Fruit fly (Drosophila melanogaster): ENCODE data around the gene CG7560.
A peak's percentile ranks its signal among the peaks of the same experiment; 100 is the strongest.

The CG7560 gene

DNA sequence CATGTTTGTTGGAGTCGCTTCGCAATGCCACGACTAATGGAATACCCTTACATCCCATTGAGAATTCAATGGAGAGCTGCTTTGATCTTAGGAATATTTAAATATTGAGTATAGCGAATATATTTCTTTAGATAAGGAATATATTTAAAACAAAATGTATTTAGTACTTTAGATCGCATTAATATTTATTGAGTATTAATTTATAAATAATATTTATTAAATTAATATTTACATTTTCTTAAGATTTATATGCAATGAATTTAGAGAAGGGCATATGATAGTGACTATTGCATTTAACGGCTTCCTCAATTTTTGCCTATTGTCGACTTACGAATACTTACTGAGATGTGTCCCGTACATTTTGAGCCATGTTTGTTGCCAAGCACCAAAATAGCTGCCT is 19.2 kb downstream of the CG7560 start (continued):
- peak; percentile 47 for TF ChIP-seq CG13424 (tag; optimal IDR thresholded peaks at IDR 0.05)
- TF ChIP-seq D19A (tag; optimal IDR thresholded peaks at IDR 0.05), result peak; percentile 89
- TF ChIP-seq Gug (GFP tag; IDR thresholded peaks at IDR 0.05), result no peak
- TF ChIP-seq Sox102F (GFP tag; optimal IDR thresholded peaks at IDR 0.05), result peak; percentile 60
- no peak for TF ChIP-seq Xbp1 (GFP tag; optimal IDR thresholded peaks at IDR 0.05)
- TF ChIP-seq CG2712 (tag; optimal IDR thresholded peaks at IDR 0.05), result peak; percentile 54
- peak; percentile 3 for TF ChIP-seq CG17829 (tag; optimal IDR thresholded peaks at IDR 0.05)
- peak; percentile 34 for TF ChIP-seq CG8924 (tag; optimal IDR thresholded peaks at IDR 0.05)
- peak; percentile 28 for TF ChIP-seq CG13296 (GFP tag; optimal IDR thresholded peaks at IDR 0.05)
- no peak for TF ChIP-seq ATbp (GFP tag; optimal IDR thresholded peaks at IDR 0.05)
- TF ChIP-seq CG14667 (GFP tag; IDR thresholded peaks at IDR 0.05), result no peak
- TF ChIP-seq Asciz (GFP tag; optimal IDR thresholded peaks at IDR 0.05), result peak; percentile 13
- TF ChIP-seq CG15601 (tag; optimal IDR thresholded peaks at IDR 0.05), result peak; percentile 4
- no peak for TF ChIP-seq knrl (GFP tag; IDR thresholded peaks at IDR 0.05; ENCODE audit: partially characterized antibody)

DNA sequence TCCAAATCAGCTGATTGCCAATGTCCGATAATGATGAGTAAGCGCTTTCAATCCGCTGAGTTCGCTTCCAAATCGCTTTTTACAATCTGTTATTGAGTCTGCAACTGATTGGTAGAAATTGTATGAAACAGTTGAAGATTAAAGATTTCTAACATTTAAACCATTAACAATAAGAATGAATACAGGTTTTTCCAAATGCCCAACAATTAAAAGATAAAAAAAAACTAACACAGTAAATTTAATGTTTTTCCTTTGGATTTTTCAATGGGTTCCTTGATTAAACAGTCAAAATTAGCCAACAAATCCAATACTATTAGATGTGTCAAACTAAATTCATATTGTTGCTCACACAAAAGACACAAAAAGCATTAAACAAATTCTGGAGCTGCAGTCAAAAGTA is 19.9 kb downstream of the CG7560 start, which contains the start of gene CG7557:
TSS of gene CG7557 (plus strand) at position 301 of the 400 bp plus-strand sequence.
- TF ChIP-seq Ets65A (GFP tag) (no peak), Elba2 (GFP tag; optimal IDR thresholded peaks at IDR 0.05) (no peak), Sox102F (GFP tag; optimal IDR thresholded peaks at IDR 0.05) (no peak), sens (GFP tag) (no peak), Gsc (GFP tag; IDR thresholded peaks at IDR 0.05) (no peak), Lim3 (GFP tag; IDR thresholded peaks at IDR 0.05) (no peak)

DNA sequence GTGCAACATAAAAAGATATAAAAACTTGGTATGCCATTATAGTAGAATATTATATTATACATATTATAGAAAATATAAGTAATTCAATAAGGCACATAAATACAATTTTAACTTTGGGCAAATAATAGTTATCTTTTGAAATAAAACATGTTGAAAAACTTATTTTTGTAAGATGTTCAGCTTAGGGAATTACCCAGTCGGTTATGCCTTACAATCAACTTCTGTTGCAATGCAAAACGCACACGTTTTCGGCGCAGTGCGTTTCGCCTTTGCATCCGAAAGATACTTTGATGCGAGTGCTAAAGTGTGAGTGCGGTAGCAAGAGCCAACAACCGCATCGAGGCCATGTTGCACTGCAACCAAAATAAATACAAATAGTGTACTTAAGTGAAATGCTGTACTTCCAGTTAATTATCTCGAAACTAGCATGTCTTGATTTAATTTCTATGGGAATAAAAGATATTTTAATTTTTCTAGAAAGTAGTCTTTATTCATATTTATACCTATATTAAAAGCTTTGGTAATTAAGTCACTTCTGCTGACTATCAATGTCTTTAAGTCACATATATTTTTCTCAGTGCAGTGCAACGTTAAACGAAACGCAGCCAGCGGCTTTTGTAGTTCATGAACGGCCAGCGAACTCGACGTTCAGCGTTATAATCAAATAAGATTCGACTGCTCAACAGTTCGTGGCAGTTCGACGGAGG is 22.2 kb downstream of the CG7560 start:
- TF ChIP-seq pan (optimal IDR thresholded peaks at IDR 0.05), result no peak
- peak in 1 of 2 experiments; percentile 9 for TF ChIP-seq pan (GFP tag; optimal IDR thresholded peaks at IDR 0.05 in 1 of 2, IDR thresholded peaks at IDR 0.05 in 1 of 2)
- peak in 1 of 2 experiments; percentile 36 for TF ChIP-seq bsh (GFP tag; optimal IDR thresholded peaks at IDR 0.05)
- TF ChIP-seq slp2 (GFP tag; optimal IDR thresholded peaks at IDR 0.05), result no peak
- TF ChIP-seq Drgx (GFP tag; IDR thresholded peaks at IDR 0.05), result peak; percentile 90
- no peak for TF ChIP-seq Rfx (GFP tag; IDR thresholded peaks at IDR 0.05)
- TF ChIP-seq sens-2 (GFP tag; IDR thresholded peaks at IDR 0.05), result 0 out of 2 replicates have a peak, but pooled peaks have one; percentile 13
- no peak for TF ChIP-seq pho (GFP tag; optimal IDR thresholded peaks at IDR 0.05)
- no peak for TF ChIP-seq Camta (GFP tag; optimal IDR thresholded peaks at IDR 0.05)
- TF ChIP-seq Nf-YB (GFP tag; optimal IDR thresholded peaks at IDR 0.05), result no peak
- TF ChIP-seq unpg (GFP tag; optimal IDR thresholded peaks at IDR 0.05), result no peak
- no peak for TF ChIP-seq ssp (GFP tag; IDR thresholded peaks at IDR 0.05)
- TF ChIP-seq CG4424 (GFP tag; optimal IDR thresholded peaks at IDR 0.05), result peak; percentile 40
- no peak for TF ChIP-seq zen2 (GFP tag; IDR thresholded peaks at IDR 0.05; ENCODE audit: partially characterized antibody)
- no peak for TF ChIP-seq CG3407 (GFP tag; optimal IDR thresholded peaks at IDR 0.05)
- TF ChIP-seq PHDP (tag; optimal IDR thresholded peaks at IDR 0.05), result no peak
- TF ChIP-seq CG14667 (GFP tag; IDR thresholded peaks at IDR 0.05), result no peak
- no peak for TF ChIP-seq gfzf (GFP tag; optimal IDR thresholded peaks at IDR 0.05)
- TF ChIP-seq az2 (GFP tag; optimal IDR thresholded peaks at IDR 0.05), result no peak
- no peak for TF ChIP-seq peb (GFP tag; IDR thresholded peaks at IDR 0.05)
- no peak for TF ChIP-seq hb (GFP tag; IDR thresholded peaks at IDR 0.05; ENCODE audit: partially characterized antibody)
- no peak for TF ChIP-seq CG5180 (GFP tag; optimal IDR thresholded peaks at IDR 0.05)
- TF ChIP-seq CG1602 (GFP tag; optimal IDR thresholded peaks at IDR 0.05), result no peak
- TF ChIP-seq CG17186 (GFP tag; optimal IDR thresholded peaks at IDR 0.05), result no peak
- TF ChIP-seq CG16813 (GFP tag; IDR thresholded peaks at IDR 0.05; ENCODE audit: partially characterized antibody), result no peak
- TF ChIP-seq CG10979 (tag; optimal IDR thresholded peaks at IDR 0.05), result peak; percentile 55
- TF ChIP-seq eyg (GFP tag; optimal IDR thresholded peaks at IDR 0.05), result no peak
- peak; percentile 10 for TF ChIP-seq CG7839 (tag; optimal IDR thresholded peaks at IDR 0.05)
- no peak for TF ChIP-seq Gug (GFP tag; IDR thresholded peaks at IDR 0.05)
- TF ChIP-seq CG1233 (GFP tag; optimal IDR thresholded peaks at IDR 0.05), result no peak
